Fruit fly (Drosophila melanogaster): ENCODE data around the gene CG9550.

- TF ChIP-seq Ets98B (GFP tag; IDR thresholded peaks at IDR 0.05) (no peak), EcR (GFP tag; optimal IDR thresholded peaks at IDR 0.05) (peak; percentile 80)
These were observed 47.1 kb upstream of the CG9550 start for dm6 chr2L:6449753-6450152.
